Worm (Caenorhabditis elegans) whole organism, L1 larva: ENCODE measurements around the gene xbx-9.

Experiments used
- C04F5.9 ChIP-seq: sonication (generic microtip); optimal IDR thresholded peaks from 2 replicates; lab custom pipeline; 2016; ENCODE audit warnings: missing genetic modification characterization, missing compliant biosample characterization
- C16A3.4 ChIP-seq: fragments of 150-350 bp; optimal IDR thresholded peaks from 2 replicates; lab custom pipeline; 2014; ENCODE audit warnings: missing biosample characterization, missing genetic modification characterization
- C34B4.2 ChIP-seq: sonication (generic microtip); optimal IDR thresholded peaks from 2 replicates; lab custom pipeline; 2017; ENCODE audit warnings: mild to moderate bottlenecking, missing genetic modification characterization, missing compliant biosample characterization
- F16B12.6 ChIP-seq: fragments of 150-350 bp; optimal IDR thresholded peaks from 2 replicates; lab custom pipeline; 2014; ENCODE audit warnings: missing biosample characterization, missing genetic modification characterization
- aly-2 ChIP-seq: fragments of 150-350 bp; optimal IDR thresholded peaks from 2 replicates; lab custom pipeline; 2014; ENCODE audit warnings: missing biosample characterization, missing genetic modification characterization
- ama-1 ChIP-seq: fragments of 150-350 bp; optimal IDR thresholded peaks from 2 replicates; lab custom pipeline; 2014
- ceh-63 ChIP-seq: fragments of 200-800 bp; sonication (Bioruptor generic); optimal IDR thresholded peaks from 2 replicates; lab custom pipeline; 2018; ENCODE audit warnings: mild to moderate bottlenecking, missing genetic modification characterization, missing compliant biosample characterization
- ceh-88 ChIP-seq: fragments of 200-800 bp; sonication (Bioruptor generic); IDR thresholded peaks from 2 replicates; pipeline ENCODE4 v1.3.6; 2022; ENCODE audit warnings: missing genetic modification characterization, missing compliant biosample characterization
- ces-1 ChIP-seq: fragments of 150-350 bp; optimal IDR thresholded peaks from 2 replicates; lab custom pipeline; 2014; ENCODE audit warnings: missing biosample characterization, missing genetic modification reagents, missing genetic modification characterization
- dpl-1 ChIP-seq, 3 experiments: fragments of 150-350 bp in 2 of 3; sonication (generic microtip) in 1 of 3; optimal IDR thresholded peaks; 2 replicates each; lab custom pipeline; 2014 to 2017; ENCODE audit warnings: missing biosample characterization in 3 of 3, missing genetic modification characterization in 3 of 3, missing genetic modification reagents in 3 of 3
- efl-1 ChIP-seq, 4 experiments: fragments of 150-350 bp; optimal IDR thresholded peaks in 3 of 4; peaks in 1 of 4; 1 replicate in 1 of 4; 2 replicates in 3 of 4; lab custom pipeline; 2014; ENCODE audit warnings: missing biosample characterization in 2 of 4, missing genetic modification characterization in 2 of 4, missing genetic modification reagents in 2 of 4
- elt-2 ChIP-seq: sonication (generic microtip); optimal IDR thresholded peaks from 2 replicates; lab custom pipeline; 2016; ENCODE audit warnings: missing genetic modification characterization, mild to moderate bottlenecking, inconsistent platforms, missing compliant biosample characterization, missing genetic modification reagents
- elt-3 ChIP-seq, 6 experiments: fragments of 150-350 bp in 1 of 6; sonication (generic microtip); optimal IDR thresholded peaks; 2 replicates each; lab custom pipeline; 2017 to 2018; ENCODE audit warnings: missing biosample characterization in 6 of 6, missing genetic modification characterization in 6 of 6, inconsistent platforms in 1 of 6
- fkh-10 ChIP-seq: sonication (generic microtip); optimal IDR thresholded peaks from 2 replicates; lab custom pipeline; 2017; ENCODE audit warnings: missing biosample characterization, missing genetic modification reagents, missing genetic modification characterization
- fkh-4 ChIP-seq: sonication (generic microtip); optimal IDR thresholded peaks from 2 replicates; lab custom pipeline; 2016; ENCODE audit warnings: missing compliant biosample characterization, missing genetic modification characterization, borderline replicate concordance
- fkh-8 ChIP-seq: sonication (generic microtip); optimal IDR thresholded peaks from 2 replicates; lab custom pipeline; 2016; ENCODE audit warnings: mild to moderate bottlenecking, missing genetic modification characterization, missing compliant biosample characterization
- grh-1 ChIP-seq: fragments of 200-800 bp; sonication (Bioruptor generic); IDR thresholded peaks from 2 replicates; pipeline ENCODE4 v1.3.6; 2022; ENCODE audit warnings: missing genetic modification reagents, missing genetic modification characterization, missing compliant biosample characterization
- irx-1 ChIP-seq: sonication (generic microtip); optimal IDR thresholded peaks from 2 replicates; lab custom pipeline; 2016; ENCODE audit warnings: missing genetic modification characterization, missing compliant biosample characterization
- jun-1 ChIP-seq: fragments of 150-350 bp; optimal IDR thresholded peaks from 2 replicates; lab custom pipeline; 2014; ENCODE audit warnings: missing biosample characterization, missing genetic modification reagents, missing genetic modification characterization
- lin-39 ChIP-seq: fragments of 150-350 bp; optimal IDR thresholded peaks from 2 replicates; lab custom pipeline; 2014; ENCODE audit warnings: missing biosample characterization, missing genetic modification reagents, missing genetic modification characterization
- lir-3 ChIP-seq: sonication (generic microtip); optimal IDR thresholded peaks from 2 replicates; lab custom pipeline; 2016; ENCODE audit warnings: mild to moderate bottlenecking, missing genetic modification characterization, moderate library complexity, missing compliant biosample characterization; ENCODE audit not compliant: poor library complexity
- mef-2 ChIP-seq: fragments of 150-350 bp; optimal IDR thresholded peaks from 2 replicates; lab custom pipeline; 2014; ENCODE audit warnings: missing biosample characterization, missing genetic modification characterization
- nhr-12 ChIP-seq: sonication (generic microtip); optimal IDR thresholded peaks from 2 replicates; lab custom pipeline; 2017; ENCODE audit warnings: missing biosample characterization, missing genetic modification characterization
- nhr-20 ChIP-seq: sonication (generic microtip); optimal IDR thresholded peaks from 2 replicates; lab custom pipeline; 2016; ENCODE audit warnings: mild to moderate bottlenecking, missing genetic modification characterization, missing compliant biosample characterization
- nhr-47 ChIP-seq: sonication (generic microtip); optimal IDR thresholded peaks from 2 replicates; lab custom pipeline; 2016; ENCODE audit warnings: mild to moderate bottlenecking, missing genetic modification characterization, moderate library complexity, missing compliant biosample characterization
- nhr-71 ChIP-seq: sonication (generic microtip); optimal IDR thresholded peaks from 2 replicates; lab custom pipeline; 2016; ENCODE audit warnings: mild to moderate bottlenecking, missing genetic modification characterization, moderate library complexity, missing compliant biosample characterization
- nhr-84 ChIP-seq: sonication (generic microtip); optimal IDR thresholded peaks from 2 replicates; lab custom pipeline; 2017; ENCODE audit warnings: missing biosample characterization, missing genetic modification characterization
- nhr-85 ChIP-seq: sonication (generic microtip); peaks from one replicate; lab custom pipeline; 2016; ENCODE audit warnings: missing genetic modification characterization, inconsistent platforms, missing compliant biosample characterization
- pag-3 ChIP-seq: sonication (generic microtip); optimal IDR thresholded peaks from 2 replicates; lab custom pipeline; 2017; ENCODE audit warnings: missing genetic modification characterization, mild to moderate bottlenecking, missing compliant biosample characterization, antibody characterized with exemption, borderline replicate concordance; ENCODE audit not compliant: insufficient read depth
- pqm-1 ChIP-seq: sonication (generic microtip); optimal IDR thresholded peaks from 3 replicates; lab custom pipeline; 2017; ENCODE audit warnings: missing biosample characterization, missing genetic modification characterization
- skn-1 ChIP-seq: fragments of 150-350 bp; optimal IDR thresholded peaks from 2 replicates; lab custom pipeline; 2014; ENCODE audit warnings: missing biosample characterization, missing genetic modification characterization
- snu-23 ChIP-seq: sonication (generic microtip); optimal IDR thresholded peaks from 2 replicates; lab custom pipeline; 2016; ENCODE audit warnings: missing genetic modification characterization, missing compliant biosample characterization
- sptf-1 ChIP-seq: fragments of 150-350 bp; optimal IDR thresholded peaks from 2 replicates; lab custom pipeline; 2014; ENCODE audit warnings: missing biosample characterization, missing genetic modification characterization
- sup-37 ChIP-seq: fragments of 200-800 bp; sonication (Bioruptor generic); optimal IDR thresholded peaks from 2 replicates; lab custom pipeline; 2018; ENCODE audit warnings: mild to moderate bottlenecking, missing genetic modification characterization, missing compliant biosample characterization
- tbx-2 ChIP-seq: sonication (generic microtip); optimal IDR thresholded peaks from 2 replicates; lab custom pipeline; 2016; ENCODE audit warnings: missing genetic modification characterization, missing compliant biosample characterization
- tlp-1 ChIP-seq: fragments of 150-350 bp; optimal IDR thresholded peaks from 2 replicates; lab custom pipeline; 2014; ENCODE audit warnings: missing biosample characterization, missing genetic modification characterization
- unc-62 ChIP-seq: fragments of 150-350 bp; optimal IDR thresholded peaks from 2 replicates; lab custom pipeline; 2014; ENCODE audit warnings: missing biosample characterization, missing genetic modification reagents, missing genetic modification characterization
- zag-1 ChIP-seq: fragments of 150-350 bp; optimal IDR thresholded peaks from 2 replicates; lab custom pipeline; 2014; ENCODE audit warnings: missing biosample characterization, missing genetic modification characterization

The xbx-9 gene

DNA sequence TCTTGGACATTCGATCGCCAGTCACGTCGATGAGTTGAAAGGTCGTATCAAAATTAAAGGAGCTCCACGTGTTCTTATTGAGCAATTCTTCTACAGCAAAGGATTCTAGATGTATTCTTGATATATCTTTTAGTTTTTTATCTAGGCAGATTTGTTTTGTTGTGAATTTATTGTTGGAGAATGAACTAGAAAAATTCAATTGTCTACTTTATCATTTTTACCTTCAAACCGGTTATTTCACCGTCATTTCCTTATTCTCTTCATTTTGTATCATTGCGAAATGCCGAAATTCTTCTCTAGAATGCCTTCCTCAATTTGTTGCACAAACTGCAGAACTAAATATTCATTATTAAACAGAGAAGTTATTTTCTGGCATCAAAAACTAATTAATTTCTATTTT is 4.8 kb upstream of the xbx-9 start, which contains the start of gene R11D1.10:
Gene R11D1.10, plus strand, starts transcription at position 301 of the 400 bp plus-strand sequence.
- TF ChIP-seq mef-2 (tag; lab: Kevin White, UChicago) (no peak), nhr-71 (tag; lab: Kevin White, UChicago) (no peak), efl-1 (optimal IDR thresholded peaks at IDR 0.05; lab: Kevin White, UChicago) (no peak), efl-1 (GFP tag; optimal IDR thresholded peaks at IDR 0.05 in 1 of 2; lab: Kevin White, UChicago) (peak in 1 of 2 experiments; percentile 70)

ce11 chrV:12732734-12733133 is 1.3 kb upstream of the xbx-9 start:
- TF ChIP-seq sptf-1 (tag; lab: Kevin White, UChicago): no peak
- no peak for TF ChIP-seq fkh-10 (GFP tag; lab: Kevin White, UChicago)
- TF ChIP-seq irx-1 (tag; lab: Kevin White, UChicago): no peak
- no peak for TF ChIP-seq fkh-8 (tag; lab: Kevin White, UChicago)
- no peak for TF ChIP-seq unc-62
- TF ChIP-seq lir-3 (tag; lab: Kevin White, UChicago): no peak
- TF ChIP-seq C16A3.4 (tag; lab: Kevin White, UChicago): no peak
- TF ChIP-seq elt-2: peak; percentile 80
- TF ChIP-seq ces-1 (GFP tag; lab: Kevin White, UChicago): no peak
- no peak for TF ChIP-seq lin-39 (tag; lab: Kevin White, UChicago)
- no peak for TF ChIP-seq ceh-63 (GFP tag; lab: Kevin White, UChicago)
- TF ChIP-seq aly-2 (tag; lab: Kevin White, UChicago): no peak
- no peak for TF ChIP-seq ceh-88 (GFP tag; lab: Robert Waterston, UW)
- TF ChIP-seq grh-1 (GFP tag; lab: Robert Waterston, UW): no peak
- no peak for TF ChIP-seq nhr-12
- TF ChIP-seq efl-1 (optimal IDR thresholded peaks at IDR 0.05; lab: Kevin White, UChicago): no peak
- peak in 1 of 2 experiments; percentile 2 for TF ChIP-seq efl-1 (GFP tag; optimal IDR thresholded peaks at IDR 0.05 in 1 of 2; lab: Kevin White, UChicago)
- no peak for TF ChIP-seq nhr-20 (tag; lab: Kevin White, UChicago)
- TF ChIP-seq snu-23 (GFP tag; lab: Kevin White, UChicago): no peak
- TF ChIP-seq C34B4.2 (tag; lab: Kevin White, UChicago): no peak
- peak in 2 of 6 experiments; percentile 11 to 29 for TF ChIP-seq elt-3 (tag; optimal IDR thresholded peaks at IDR 0.05; lab: Kevin White, UChicago)
- no peak for TF ChIP-seq fkh-4 (tag; lab: Kevin White, UChicago)
- TF ChIP-seq jun-1 (tag; lab: Kevin White, UChicago): peak; percentile 45
- TF ChIP-seq F16B12.6 (tag; lab: Kevin White, UChicago): no peak
- no peak for TF ChIP-seq ama-1 (lab: Kevin White, UChicago)
- no peak for TF ChIP-seq skn-1
- TF ChIP-seq nhr-84 (tag; lab: Kevin White, UChicago): no peak
- no peak for TF ChIP-seq pag-3 (tag; lab: Kevin White, UChicago)
- TF ChIP-seq tbx-2: no peak
- no peak for TF ChIP-seq tlp-1 (tag; lab: Kevin White, UChicago)
- TF ChIP-seq sup-37 (GFP tag; lab: Kevin White, UChicago): no peak
- no peak for TF ChIP-seq dpl-1 (GFP tag; optimal IDR thresholded peaks at IDR 0.05; lab: Kevin White, UChicago)
- no peak for TF ChIP-seq pqm-1
- peak; percentile 69 for TF ChIP-seq nhr-85 (tag; lab: Kevin White, UChicago)

ce11 chrV:12736166-12736753 is 2.3 kb downstream of the xbx-9 start, which contains the start of gene cky-1:
Gene cky-1 (plus strand): TSS chrV:12736703.
- TF ChIP-seq C04F5.9 (tag; lab: Kevin White, UChicago) (no peak), elt-3 (tag; optimal IDR thresholded peaks at IDR 0.05; lab: Kevin White, UChicago) (no peak), nhr-47 (no peak), zag-1 (no peak)
